Fruit fly (Drosophila melanogaster) whole organism, adult: ENCODE results near the gene Trhn.

Source experiments
- CG11617 ChIP-seq: fragments of 200-800 bp; sonication (Bioruptor generic); optimal IDR thresholded peaks from 2 replicates; lab custom pipeline; 2017; ENCODE audit warnings: mild to moderate bottlenecking, missing biosample characterization, missing genetic modification reagents, missing genetic modification characterization
- CG12768 ChIP-seq: fragments of 200-800 bp; sonication (Bioruptor generic); optimal IDR thresholded peaks from 2 replicates; lab custom pipeline; 2017; ENCODE audit warnings: missing biosample characterization, missing genetic modification characterization, mild to moderate bottlenecking, moderate library complexity, missing genetic modification reagents
- CG14711 ChIP-seq: fragments of 200-800 bp; sonication (Bioruptor generic); optimal IDR thresholded peaks from 2 replicates; lab custom pipeline; 2018; ENCODE audit warnings: missing biosample characterization, mild to moderate bottlenecking, missing genetic modification characterization, moderate library complexity
- CG1620 ChIP-seq: fragments of 200-800 bp; sonication (Bioruptor generic); optimal IDR thresholded peaks from 2 replicates; lab custom pipeline; 2016; ENCODE audit warnings: missing biosample characterization, missing genetic modification characterization
- CG33017 ChIP-seq: fragments of 200-800 bp; sonication (Bioruptor generic); optimal IDR thresholded peaks from 2 replicates; lab custom pipeline; 2018; ENCODE audit warnings: missing biosample characterization, mild to moderate bottlenecking, missing genetic modification characterization, moderate library complexity
- CG5204 ChIP-seq: fragments of 200-800 bp; sonication (Bioruptor generic); optimal IDR thresholded peaks from 2 replicates; lab custom pipeline; 2016; ENCODE audit warnings: missing biosample characterization, missing genetic modification characterization
- CG7045 ChIP-seq: fragments of 200-800 bp; sonication (Bioruptor generic); optimal IDR thresholded peaks from 2 replicates; lab custom pipeline; 2017; ENCODE audit warnings: missing biosample characterization, mild to moderate bottlenecking, missing genetic modification characterization
- CG7101 ChIP-seq: fragments of 200-800 bp; sonication (Bioruptor generic); optimal IDR thresholded peaks from 2 replicates; lab custom pipeline; 2018; ENCODE audit warnings: missing biosample characterization, mild to moderate bottlenecking, missing genetic modification characterization, moderate library complexity
- Clk ChIP-seq: fragments of 200-800 bp; sonication (Bioruptor generic); optimal IDR thresholded peaks from 2 replicates; lab custom pipeline; 2017; ENCODE audit warnings: missing biosample characterization, missing genetic modification characterization
- Crg-1 ChIP-seq: fragments of 200-800 bp; sonication (Bioruptor generic); optimal IDR thresholded peaks from 2 replicates; lab custom pipeline; 2016; ENCODE audit warnings: missing biosample characterization, missing genetic modification characterization
- Hr96 ChIP-seq: fragments of 200-800 bp; sonication (Bioruptor generic); optimal IDR thresholded peaks from 2 replicates; lab custom pipeline; 2016; ENCODE audit warnings: missing biosample characterization, missing genetic modification characterization
- Mnt ChIP-seq: fragments of 200-800 bp; sonication (Bioruptor generic); optimal IDR thresholded peaks from 2 replicates; lab custom pipeline; 2016; ENCODE audit warnings: missing biosample characterization, mild to moderate bottlenecking, missing genetic modification characterization
- bab1 ChIP-seq: fragments of 200-800 bp; sonication (Bioruptor generic); optimal IDR thresholded peaks from 3 replicates; lab custom pipeline; 2019; ENCODE audit warnings: missing biosample characterization, mild to moderate bottlenecking, missing genetic modification characterization, moderate library complexity
- cic ChIP-seq: fragments of 200-800 bp; sonication (Bioruptor generic); optimal IDR thresholded peaks from 2 replicates; lab custom pipeline; 2017; ENCODE audit warnings: missing biosample characterization, mild to moderate bottlenecking, missing genetic modification characterization, moderate library complexity
- cnc ChIP-seq, 2 experiments: fragments of >200 bp; optimal IDR thresholded peaks; 2 replicates each; lab custom pipeline; 2017
- kay ChIP-seq: fragments of 200-800 bp; sonication (Bioruptor generic); peaks from one replicate; lab custom pipeline; 2016; ENCODE audit warnings: missing biosample characterization, missing genetic modification characterization, borderline replicate concordance
- ovo ChIP-seq: fragments of 200-800 bp; sonication (Bioruptor generic); optimal IDR thresholded peaks from 2 replicates; lab custom pipeline; 2016; ENCODE audit warnings: missing biosample characterization, missing genetic modification characterization
- pad ChIP-seq: fragments of 200-800 bp; sonication (Bioruptor generic); optimal IDR thresholded peaks from 3 replicates; lab custom pipeline; 2017; ENCODE audit warnings: missing biosample characterization, missing genetic modification characterization, mild to moderate bottlenecking, moderate library complexity, missing genetic modification reagents
- tj ChIP-seq: fragments of 200-800 bp; sonication (Bioruptor generic); optimal IDR thresholded peaks from 3 replicates; lab custom pipeline; 2017; ENCODE audit warnings: missing biosample characterization, mild to moderate bottlenecking, missing genetic modification characterization, moderate library complexity
- toe ChIP-seq: fragments of 200-800 bp; sonication (Bioruptor generic); optimal IDR thresholded peaks from 2 replicates; lab custom pipeline; 2016; ENCODE audit warnings: missing biosample characterization, missing genetic modification characterization

Gene Trhn

dm6 chr3L:1149230-1149629 is 43.7 kb downstream of the Trhn start:
- TF ChIP-seq bab1 (GFP tag; lab: Kevin White, UChicago) (no peak), CG33017 (tag; lab: Kevin White, UChicago) (no peak), cic (no peak)

dm6 chr3L:1146492-1146891 is 46.5 kb downstream of the Trhn start:
- no peak for TF ChIP-seq ovo
- TF ChIP-seq CG14711 (tag; lab: Kevin White, UChicago), result no peak
- no peak for TF ChIP-seq CG5204
- no peak for TF ChIP-seq CG1620
- TF ChIP-seq bab1 (GFP tag; lab: Kevin White, UChicago), result no peak
- TF ChIP-seq toe (GFP tag; lab: Kevin White, UChicago), result no peak
- no peak for TF ChIP-seq Clk
- no peak for TF ChIP-seq CG33017 (tag; lab: Kevin White, UChicago)
- no peak for TF ChIP-seq cnc (optimal IDR thresholded peaks at IDR 0.05; lab: Kevin White, UChicago)
- TF ChIP-seq Crg-1 (GFP tag; lab: Kevin White, UChicago), result no peak
- no peak for TF ChIP-seq cic
- no peak for TF ChIP-seq kay
- no peak for TF ChIP-seq CG7045
- no peak for TF ChIP-seq pad (GFP tag; lab: Kevin White, UChicago)
- no peak for TF ChIP-seq CG11617
- no peak for TF ChIP-seq CG7101 (tag; lab: Kevin White, UChicago)

- no peak for TF ChIP-seq cic
- TF ChIP-seq Clk, result no peak
- TF ChIP-seq Mnt (GFP tag; lab: Kevin White, UChicago), result no peak
- TF ChIP-seq pad (GFP tag; lab: Kevin White, UChicago), result no peak
- TF ChIP-seq kay, result no peak
- no peak for TF ChIP-seq tj (GFP tag; lab: Kevin White, UChicago)
- no peak for TF ChIP-seq ovo
- TF ChIP-seq CG11617, result no peak
- no peak for TF ChIP-seq cnc (optimal IDR thresholded peaks at IDR 0.05; lab: Kevin White, UChicago)
- TF ChIP-seq CG14711 (tag; lab: Kevin White, UChicago), result no peak
- TF ChIP-seq CG7045, result no peak
- TF ChIP-seq CG1620, result no peak
- TF ChIP-seq CG33017 (tag; lab: Kevin White, UChicago), result no peak
- TF ChIP-seq toe (GFP tag; lab: Kevin White, UChicago), result no peak
- no peak for TF ChIP-seq CG12768 (GFP tag; lab: Kevin White, UChicago)
- TF ChIP-seq CG5204, result no peak
- no peak for TF ChIP-seq CG7101 (tag; lab: Kevin White, UChicago)
- no peak for TF ChIP-seq Hr96 (GFP tag; lab: Kevin White, UChicago)
Measured at dm6 chr3L:1140539-1140938, 52.4 kb downstream of the Trhn start.
